Fruit fly (Drosophila melanogaster) whole organism, embryonic: ENCODE measurements around the gene Acp26Ab.
A peak's percentile ranks its signal among the peaks of the same experiment; 100 is the strongest.

ENCODE experiments used
- CG10274 ChIP-seq: fragments of 200-800 bp; sonication (Bioruptor generic); optimal IDR thresholded peaks from 3 replicates; lab custom pipeline; 2017; ENCODE audit warnings: missing biosample characterization, mild to moderate bottlenecking, missing genetic modification characterization
- CG10321 ChIP-seq: fragments of 200-800 bp; sonication (Bioruptor generic); IDR thresholded peaks from 2 replicates; pipeline ENCODE4 v1.3.6; 2022; ENCODE audit warnings: missing biosample characterization, missing genetic modification characterization
- CG10366 ChIP-seq: fragments of 200-800 bp; sonication (Bioruptor generic); IDR thresholded peaks from 2 replicates; pipeline ENCODE4 v1.3.6; 2022; ENCODE audit warnings: missing biosample characterization, missing genetic modification characterization
- CG11247 ChIP-seq: fragments of 200-800 bp; sonication (Bioruptor generic); IDR thresholded peaks from 2 replicates; pipeline ENCODE4 v1.3.6; 2022; ENCODE audit warnings: missing biosample characterization, missing genetic modification characterization
- CG12071 ChIP-seq: fragments of 200-800 bp; sonication (Bioruptor generic); optimal IDR thresholded peaks from 3 replicates; lab custom pipeline; 2018; ENCODE audit warnings: missing biosample characterization, mild to moderate bottlenecking, missing genetic modification characterization
- CG13424 ChIP-seq: fragments of 200-800 bp; sonication (Bioruptor generic); optimal IDR thresholded peaks from 2 replicates; lab custom pipeline; 2019; ENCODE audit warnings: missing biosample characterization, mild to moderate bottlenecking, missing genetic modification characterization, moderate library complexity
- CG15269 ChIP-seq: fragments of 200-800 bp; sonication (Bioruptor generic); optimal IDR thresholded peaks from 2 replicates; lab custom pipeline; 2018; ENCODE audit warnings: missing biosample characterization, mild to moderate bottlenecking, missing genetic modification characterization, moderate library complexity
- CG1529 ChIP-seq: fragments of 200-800 bp; sonication (Bioruptor generic); optimal IDR thresholded peaks from 3 replicates; lab custom pipeline; 2018; ENCODE audit warnings: missing biosample characterization, missing genetic modification characterization
- CG15479 ChIP-seq: fragments of 200-800 bp; sonication (Bioruptor generic); optimal IDR thresholded peaks from 3 replicates; lab custom pipeline; 2019; ENCODE audit warnings: missing biosample characterization, mild to moderate bottlenecking, missing genetic modification characterization, moderate library complexity
- CG2129 ChIP-seq: fragments of 200-800 bp; sonication (Bioruptor generic); IDR thresholded peaks from 2 replicates; pipeline ENCODE4 v1.3.6; 2022; ENCODE audit warnings: missing biosample characterization, missing genetic modification characterization; ENCODE audit not compliant: partially characterized antibody
- CG2199 ChIP-seq: fragments of 200-800 bp; sonication (Bioruptor generic); IDR thresholded peaks from 3 replicates; pipeline ENCODE4 v1.3.6; 2022; ENCODE audit warnings: missing biosample characterization, missing genetic modification characterization
- CG31441 ChIP-seq: fragments of 200-800 bp; sonication (Bioruptor generic); IDR thresholded peaks from 2 replicates; pipeline ENCODE4 v1.3.6; 2022; ENCODE audit warnings: missing biosample characterization, missing genetic modification characterization
- CG3726 ChIP-seq: fragments of 200-800 bp; sonication (Bioruptor generic); IDR thresholded peaks from 3 replicates; pipeline ENCODE4, ENCODE4 v1.3.6; 2022; ENCODE audit warnings: missing biosample characterization, missing genetic modification characterization
- CG5180 ChIP-seq: fragments of 200-800 bp; sonication (Bioruptor generic); optimal IDR thresholded peaks from 3 replicates; lab custom pipeline; 2017; ENCODE audit warnings: missing biosample characterization, missing genetic modification characterization, mild to moderate bottlenecking, moderate library complexity, missing genetic modification reagents
- CG5245 ChIP-seq: fragments of 200-800 bp; sonication (Bioruptor generic); optimal IDR thresholded peaks from 3 replicates; lab custom pipeline; 2016; ENCODE audit warnings: missing biosample characterization, missing genetic modification characterization
- CG6765 ChIP-seq: fragments of 200-800 bp; sonication (Bioruptor generic); optimal IDR thresholded peaks from 3 replicates; lab custom pipeline; 2017; ENCODE audit warnings: missing biosample characterization, mild to moderate bottlenecking, missing genetic modification characterization
- CG8281 ChIP-seq: fragments of 200-800 bp; sonication (Bioruptor generic); optimal IDR thresholded peaks from 2 replicates; lab custom pipeline; 2018; ENCODE audit warnings: missing biosample characterization, mild to moderate bottlenecking, missing genetic modification characterization, moderate library complexity
- CG9932 ChIP-seq: fragments of 200-800 bp; sonication (Bioruptor generic); IDR thresholded peaks from 2 replicates; pipeline ENCODE4 v1.3.6; 2022; ENCODE audit warnings: missing biosample characterization, missing genetic modification characterization
- Dbx ChIP-seq: fragments of 200-800 bp; sonication (Bioruptor generic); IDR thresholded peaks from 3 replicates; pipeline ENCODE4 v1.3.6; 2022; ENCODE audit warnings: missing biosample characterization, missing genetic modification characterization
- Deaf1 ChIP-seq: fragments of 200-800 bp; optimal IDR thresholded peaks from 3 replicates; lab custom pipeline; 2019; ENCODE audit warnings: missing biosample characterization, mild to moderate bottlenecking, missing genetic modification characterization, moderate library complexity
- Dek ChIP-seq: fragments of 200-800 bp; sonication (Bioruptor generic); optimal IDR thresholded peaks from 3 replicates; lab custom pipeline; 2019; ENCODE audit warnings: missing biosample characterization, mild to moderate bottlenecking, missing genetic modification characterization, moderate library complexity
- Dp ChIP-seq: fragments of 200-800 bp; sonication (Bioruptor generic); optimal IDR thresholded peaks from 2 replicates; lab custom pipeline; 2018; ENCODE audit warnings: missing biosample characterization, mild to moderate bottlenecking, missing genetic modification characterization, moderate library complexity
- E2f1 ChIP-seq: fragments of 200-800 bp; sonication (Bioruptor generic); IDR thresholded peaks from 2 replicates; pipeline ENCODE4 v1.3.6; 2022; ENCODE audit warnings: missing biosample characterization, missing genetic modification characterization
- HLH3B ChIP-seq: fragments of 200-800 bp; sonication (Bioruptor generic); IDR thresholded peaks from 2 replicates; pipeline ENCODE4 v1.3.6; 2022; ENCODE audit warnings: missing biosample characterization, missing genetic modification characterization
- Myb ChIP-seq: fragments of 200-800 bp; sonication (Bioruptor generic); optimal IDR thresholded peaks from 2 replicates; lab custom pipeline; 2016; ENCODE audit warnings: missing biosample characterization, missing genetic modification characterization
- Pdp1 ChIP-seq, 2 experiments: fragments of 200-800 bp; sonication (Bioruptor generic); optimal IDR thresholded peaks; 3 replicates each; lab custom pipeline; 2016; ENCODE audit warnings: missing biosample characterization in 2 of 2, missing genetic modification characterization in 2 of 2, mild to moderate bottlenecking in 1 of 2, moderate library complexity in 1 of 2
- Rfx ChIP-seq: fragments of 200-800 bp; sonication (Bioruptor generic); IDR thresholded peaks from 2 replicates; pipeline ENCODE4 v1.3.6; 2022; ENCODE audit warnings: missing biosample characterization, missing genetic modification characterization
- Six4 ChIP-seq: fragments of 200-800 bp; sonication (Bioruptor generic); optimal IDR thresholded peaks from 2 replicates; lab custom pipeline; 2016; ENCODE audit warnings: missing biosample characterization, missing genetic modification characterization
- Spps ChIP-seq: fragments of 200-800 bp; sonication (Bioruptor generic); optimal IDR thresholded peaks from 2 replicates; lab custom pipeline; 2018; ENCODE audit warnings: missing biosample characterization, mild to moderate bottlenecking, missing genetic modification characterization
- Ssrp ChIP-seq: fragments of 200-800 bp; sonication (Bioruptor generic); optimal IDR thresholded peaks from 2 replicates; lab custom pipeline; 2018; ENCODE audit warnings: missing biosample characterization, mild to moderate bottlenecking, missing genetic modification characterization, moderate library complexity
- ase ChIP-seq: fragments of 200-800 bp; sonication (Bioruptor generic); IDR thresholded peaks from 3 replicates; pipeline ENCODE4 v1.3.6; 2022; ENCODE audit warnings: missing biosample characterization, missing genetic modification characterization
- bab2 ChIP-seq: fragments of 200-800 bp; sonication (Bioruptor generic); optimal IDR thresholded peaks from 2 replicates; lab custom pipeline; 2016; ENCODE audit warnings: missing biosample characterization, missing genetic modification characterization
- bbx ChIP-seq: fragments of 200-800 bp; sonication (Bioruptor generic); IDR thresholded peaks from 2 replicates; pipeline ENCODE4 v1.3.6; 2022; ENCODE audit warnings: missing biosample characterization, missing genetic modification characterization; ENCODE audit not compliant: partially characterized antibody
- dati ChIP-seq: fragments of 200-800 bp; sonication (Bioruptor generic); IDR thresholded peaks from 2 replicates; pipeline ENCODE4 v1.3.6; 2022; ENCODE audit warnings: missing biosample characterization, missing genetic modification characterization
- dimm ChIP-seq: fragments of 200-800 bp; sonication (Bioruptor generic); IDR thresholded peaks from 2 replicates; pipeline ENCODE4 v1.3.6; 2022; ENCODE audit warnings: missing biosample characterization, missing genetic modification characterization
- dmrt99B ChIP-seq: fragments of 200-800 bp; sonication (Bioruptor generic); optimal IDR thresholded peaks from 2 replicates; lab custom pipeline; 2018; ENCODE audit warnings: missing biosample characterization, mild to moderate bottlenecking, missing genetic modification characterization, moderate library complexity
- esg ChIP-seq: fragments of 200-800 bp; sonication (Bioruptor generic); conservative IDR thresholded peaks from 2 replicates; pipeline ENCODE4 v1.3.6; 2022; ENCODE audit warnings: missing biosample characterization, missing genetic modification characterization
- ftz-f1 ChIP-seq: fragments of 200-800 bp; sonication (Bioruptor generic); optimal IDR thresholded peaks from 2 replicates; lab custom pipeline; 2016; ENCODE audit warnings: missing biosample characterization, missing genetic modification characterization
- gce ChIP-seq: fragments of 200-800 bp; sonication (Bioruptor generic); IDR thresholded peaks from 3 replicates; pipeline ENCODE4 v1.3.6; 2022; ENCODE audit warnings: missing biosample characterization, missing genetic modification characterization
- her ChIP-seq: fragments of 200-800 bp; sonication (Bioruptor generic); optimal IDR thresholded peaks from 2 replicates; lab custom pipeline; 2016; ENCODE audit warnings: missing biosample characterization, missing genetic modification characterization
- hkb ChIP-seq, 2 experiments: fragments of 200-800 bp in 1 of 2; fragments of >200 bp in 1 of 2; sonication (Bioruptor generic) in 1 of 2; IDR thresholded peaks in 1 of 2; optimal IDR thresholded peaks in 1 of 2; 2 replicates each; pipeline versions ENCODE4 v1.3.6 to Lab custom; 2017 to 2022; ENCODE audit warnings: missing biosample characterization in 1 of 2, missing genetic modification characterization in 1 of 2
- mam ChIP-seq: fragments of 200-800 bp; sonication (Bioruptor generic); optimal IDR thresholded peaks from 3 replicates; lab custom pipeline; 2016; ENCODE audit warnings: missing biosample characterization, missing genetic modification characterization
- pb ChIP-seq: fragments of 200-800 bp; sonication (Bioruptor generic); optimal IDR thresholded peaks from 3 replicates; lab custom pipeline; 2016; ENCODE audit warnings: missing biosample characterization, missing genetic modification characterization
- prd ChIP-seq, 3 experiments: fragments of >200 bp in 2 of 3; fragments of 200-800 bp in 1 of 3; sonication (Bioruptor generic) in 1 of 3; optimal IDR thresholded peaks in 2 of 3; IDR thresholded peaks in 1 of 3; 2 replicates in 2 of 3; 3 replicates in 1 of 3; pipeline versions ENCODE4 v1.3.6 to Lab custom; 2017 to 2022; ENCODE audit warnings: missing biosample characterization in 1 of 3, missing genetic modification characterization in 1 of 3
- sqz ChIP-seq: fragments of 200-800 bp; sonication (Bioruptor generic); optimal IDR thresholded peaks from 3 replicates; lab custom pipeline; 2018; ENCODE audit warnings: missing biosample characterization, mild to moderate bottlenecking, missing genetic modification characterization
- sug ChIP-seq: fragments of 200-800 bp; optimal IDR thresholded peaks from 2 replicates; lab custom pipeline; 2019; ENCODE audit warnings: missing biosample characterization, mild to moderate bottlenecking, missing genetic modification characterization, moderate library complexity
- tap ChIP-seq: fragments of 200-800 bp; optimal IDR thresholded peaks from 3 replicates; lab custom pipeline; 2019; ENCODE audit warnings: missing biosample characterization, mild to moderate bottlenecking, missing genetic modification characterization, moderate library complexity
- tna ChIP-seq: fragments of 200-800 bp; sonication (Bioruptor generic); IDR thresholded peaks from 2 replicates; pipeline ENCODE4 v1.3.6; 2022; ENCODE audit warnings: missing biosample characterization, missing genetic modification characterization; ENCODE audit not compliant: partially characterized antibody
- tup ChIP-seq: fragments of 200-800 bp; sonication (Bioruptor generic); optimal IDR thresholded peaks from 2 replicates; lab custom pipeline; 2016; ENCODE audit warnings: missing biosample characterization, mild to moderate bottlenecking, missing genetic modification characterization, moderate library complexity

The Acp26Ab gene

DNA sequence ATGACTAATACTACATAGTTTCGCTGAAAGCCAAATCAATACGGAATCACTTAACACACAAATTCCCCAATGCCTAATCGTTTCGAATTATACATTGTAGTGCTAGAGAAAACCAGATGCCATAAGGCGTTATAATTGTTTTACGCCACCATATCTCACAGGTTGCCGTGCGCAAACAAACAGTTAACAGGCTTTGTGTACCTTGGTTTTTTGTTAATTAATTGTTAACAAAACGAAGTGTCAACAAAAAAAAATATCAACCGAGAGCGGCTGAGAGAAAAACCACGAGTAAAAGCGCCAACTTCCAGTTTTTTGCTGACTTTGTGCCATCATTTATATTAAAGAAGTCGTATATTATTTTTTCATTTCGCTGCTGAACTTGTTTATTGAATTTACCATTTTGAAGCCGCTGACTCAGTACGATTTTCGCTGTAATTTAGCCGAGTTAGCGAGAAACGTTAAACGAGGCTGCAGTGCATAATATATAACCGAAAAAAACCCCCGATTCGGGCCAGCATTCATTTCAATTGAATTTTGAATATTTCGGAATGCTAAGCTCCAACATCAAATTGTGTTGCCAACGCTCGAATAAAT lies 16.1 kb downstream of the Acp26Ab start (continued):
- TF ChIP-seq CG10321 (GFP tag; lab: Robert Waterston, UW) (no peak), mam (GFP tag; lab: Kevin White, UChicago) (no peak), her (peak; percentile 2), CG2129 (GFP tag; lab: Robert Waterston, UW) (no peak), HLH3B (GFP tag; lab: Robert Waterston, UW) (no peak; the same call in 1 of the 2 replicates), dimm (GFP tag; lab: Robert Waterston, UW) (no peak), bab2 (GFP tag; lab: Kevin White, UChicago) (no peak), Myb (GFP tag; lab: Kevin White, UChicago) (no peak), E2f1 (GFP tag; lab: Robert Waterston, UW) (no peak), gce (GFP tag; lab: Robert Waterston, UW) (peak; percentile 30; the same call in 1 of the 3 replicates), CG11247 (GFP tag; lab: Robert Waterston, UW) (no peak), dmrt99B (tag; lab: Kevin White, UChicago) (peak; percentile 20), CG9932 (GFP tag; lab: Robert Waterston, UW) (0 out of 2 replicates have a peak, but pooled peaks have one; percentile 33), CG15269 (tag; lab: Kevin White, UChicago) (peak; percentile 56), CG5245 (GFP tag; lab: Kevin White, UChicago) (no peak), CG15479 (no peak), tup (GFP tag; lab: Kevin White, UChicago) (peak; percentile 15), tap (no peak), Spps (tag; lab: Kevin White, UChicago) (no peak), CG31441 (no peak), Deaf1 (tag; lab: Kevin White, UChicago) (no peak), tna (GFP tag; lab: Robert Waterston, UW) (no peak), CG1529 (peak; percentile 0), sug (tag; lab: Kevin White, UChicago) (peak; percentile 34), Dek (peak; percentile 20), Pdp1 (GFP tag; optimal IDR thresholded peaks at IDR 0.05; lab: Kevin White, UChicago) (peak in 1 of 2 experiments; percentile 11), CG10274 (GFP tag; lab: Kevin White, UChicago) (no peak), Ssrp (tag; lab: Kevin White, UChicago) (no peak), Rfx (GFP tag; lab: Robert Waterston, UW) (peak; percentile 53; the same call in 1 of the 2 replicates), hkb (optimal IDR thresholded peaks at IDR 0.05; lab: Kevin White, UChicago) (no peak), hkb (GFP tag; IDR thresholded peaks at IDR 0.05; lab: Robert Waterston, UW) (peak; percentile 23; the same call in 1 of the 2 replicates), ftz-f1 (GFP tag; lab: Kevin White, UChicago) (no peak), bbx (GFP tag; lab: Robert Waterston, UW) (no peak), ase (GFP tag; lab: Robert Waterston, UW) (no peak), prd (optimal IDR thresholded peaks at IDR 0.05; lab: Kevin White, UChicago) (no peak), prd (GFP tag; IDR thresholded peaks at IDR 0.05; lab: Robert Waterston, UW) (no peak), dati (GFP tag; lab: Robert Waterston, UW) (no peak), CG5180 (GFP tag; lab: Kevin White, UChicago) (no peak), esg (GFP tag; lab: Robert Waterston, UW) (no peak), Six4 (GFP tag; lab: Kevin White, UChicago) (no peak), CG13424 (tag; lab: Kevin White, UChicago) (peak; percentile 46), CG8281 (tag; lab: Kevin White, UChicago) (peak; percentile 19), CG10366 (GFP tag; lab: Robert Waterston, UW) (no peak; the same call in 1 of the 2 replicates), pb (no peak), CG6765 (GFP tag; lab: Kevin White, UChicago) (peak; percentile 36), sqz (GFP tag; lab: Kevin White, UChicago) (no peak), Dp (GFP tag; lab: Kevin White, UChicago) (no peak), Dbx (0 out of 3 replicates have a peak, but pooled peaks have one; percentile 14), CG3726 (GFP tag; lab: Robert Waterston, UW) (no peak), CG12071 (GFP tag; lab: Kevin White, UChicago) (peak; percentile 73), CG2199 (no peak)
